Worm (Caenorhabditis elegans) whole organism, young adult: ENCODE measurements around the gene T25G12.3.

ENCODE experiments used
- C06A6.2 ChIP-seq: fragments of 200-800 bp; sonication (Bioruptor generic); conservative IDR thresholded peaks from 2 replicates; pipeline ENCODE4 v1.3.6; 2022; ENCODE audit warnings: missing genetic modification characterization, missing compliant biosample characterization
- F52B5.7 ChIP-seq: sonication (generic microtip); optimal IDR thresholded peaks from 2 replicates; lab custom pipeline; 2016; ENCODE audit warnings: mild to moderate bottlenecking, missing genetic modification characterization, missing compliant biosample characterization
- Y53G8AR.9 ChIP-seq: fragments of 200-800 bp; sonication (Bioruptor generic); conservative IDR thresholded peaks from 2 replicates; pipeline ENCODE4 v1.3.6; 2022; ENCODE audit warnings: missing genetic modification reagents, missing genetic modification characterization, missing compliant biosample characterization
- Y67H2A.10 ChIP-seq: fragments of 200-800 bp; sonication (Bioruptor generic); conservative IDR thresholded peaks from 2 replicates; pipeline ENCODE4 v1.3.6; 2022; ENCODE audit warnings: missing genetic modification reagents, missing genetic modification characterization, missing compliant biosample characterization
- chd-7 ChIP-seq: sonication (generic microtip); optimal IDR thresholded peaks from 2 replicates; lab custom pipeline; 2016; ENCODE audit warnings: mild to moderate bottlenecking, missing genetic modification characterization, moderate library complexity, missing compliant biosample characterization
- dpl-1 ChIP-seq: fragments of 150-350 bp; optimal IDR thresholded peaks from 2 replicates; lab custom pipeline; 2014; ENCODE audit warnings: missing biosample characterization, missing genetic modification reagents, missing genetic modification characterization
- efl-1 ChIP-seq: fragments of 150-350 bp; optimal IDR thresholded peaks from 2 replicates; lab custom pipeline; 2014; ENCODE audit warnings: missing biosample characterization, missing genetic modification reagents, missing genetic modification characterization
- lag-1 ChIP-seq: fragments of 200-800 bp; sonication (Bioruptor generic); IDR thresholded peaks from 2 replicates; pipeline ENCODE4 v1.3.6; 2022; ENCODE audit warnings: missing genetic modification reagents, missing genetic modification characterization, missing compliant biosample characterization
- nhr-80 ChIP-seq: sonication (generic microtip); optimal IDR thresholded peaks from 2 replicates; lab custom pipeline; 2016; ENCODE audit warnings: missing genetic modification characterization, missing compliant biosample characterization
- rcor-1 ChIP-seq: fragments of 200-800 bp; sonication (Bioruptor generic); IDR thresholded peaks from 2 replicates; pipeline ENCODE4 v1.3.6; 2022; ENCODE audit warnings: missing genetic modification reagents, missing genetic modification characterization, missing compliant biosample characterization
- snpc-4 ChIP-seq, 5 experiments: fragments of 150-350 bp in 1 of 5; sonication (generic microtip) in 4 of 5; optimal IDR thresholded peaks; 2 replicates each; lab custom pipeline; 2014 to 2018; ENCODE audit warnings: missing genetic modification characterization in 5 of 5, missing biosample characterization in 3 of 5, antibody characterized with exemption in 2 of 5, mild to moderate bottlenecking in 2 of 5, missing compliant biosample characterization in 2 of 5, missing genotype in 2 of 5, moderate library complexity in 2 of 5, missing genetic modification reagents in 1 of 5
- zim-3 ChIP-seq: sonication (generic microtip); optimal IDR thresholded peaks from 2 replicates; lab custom pipeline; 2017; ENCODE audit warnings: mild to moderate bottlenecking, missing genetic modification characterization, moderate library complexity, missing compliant biosample characterization

ce11 chrX:17221873-17222525 is 9.4 kb upstream of the T25G12.3 start, which contains the start of gene rab-6.2:
- TF ChIP-seq zim-3 (tag; lab: Kevin White, UChicago) (no peak), rcor-1 (no peak), nhr-80 (tag; lab: Kevin White, UChicago) (no peak), dpl-1 (GFP tag; lab: Kevin White, UChicago) (no peak), C06A6.2 (GFP tag; lab: Robert Waterston, UW) (no peak), chd-7 (no peak), Y67H2A.10 (no peak), lag-1 (GFP tag; lab: Robert Waterston, UW) (no peak), efl-1 (GFP tag; lab: Kevin White, UChicago) (no peak), F52B5.7 (tag; lab: Kevin White, UChicago) (no peak), snpc-4 (GFP tag; optimal IDR thresholded peaks at IDR 0.05; lab: Kevin White, UChicago) (no peak), snpc-4 (tag; optimal IDR thresholded peaks at IDR 0.05; lab: Kevin White, UChicago) (no peak), Y53G8AR.9 (GFP tag; lab: Robert Waterston, UW) (no peak)
